Worm (Caenorhabditis elegans): ENCODE results near the gene R08A2.9.

R08A2.9 gene

DNA sequence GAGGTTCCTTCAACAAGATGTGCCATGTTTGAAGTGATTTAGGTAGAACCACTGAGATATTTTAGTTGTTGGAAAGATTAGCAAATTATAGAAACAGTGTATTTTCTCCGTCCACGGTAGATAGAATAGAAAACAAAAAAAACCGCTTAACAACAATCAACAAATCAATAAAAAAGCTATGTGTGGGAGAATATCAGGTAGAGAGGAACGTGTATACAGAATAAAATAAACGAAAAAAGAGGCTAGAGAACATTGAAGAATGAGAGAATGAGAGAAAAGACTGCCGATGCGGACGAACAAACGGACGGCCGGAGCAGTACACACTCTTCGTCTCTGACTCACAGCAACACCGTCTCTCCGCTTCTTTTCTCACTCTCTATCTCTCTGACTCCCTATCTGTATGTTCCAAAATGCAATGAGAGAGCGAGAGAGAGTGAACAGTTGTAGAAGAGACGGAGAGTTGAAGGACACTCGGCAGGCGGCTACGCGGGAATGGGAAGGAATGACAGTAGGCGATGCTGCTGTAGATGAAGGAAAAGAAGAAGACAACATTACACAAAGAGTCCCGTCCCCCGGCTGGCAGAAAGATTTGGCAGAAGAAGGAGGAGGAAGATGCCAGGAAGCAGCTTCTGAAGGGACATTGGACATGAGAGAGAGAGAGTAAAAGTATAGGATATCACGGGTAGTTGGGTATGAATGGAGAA lies 11.3 kb upstream of the R08A2.9 start, which contains the start of gene unc-112 (continued):
- no peak for TF ChIP-seq ets-5 (GFP tag; IDR thresholded peaks at IDR 0.05)
- TF ChIP-seq fkh-10 (GFP tag; optimal IDR thresholded peaks at IDR 0.05): peak; percentile 5
- TF ChIP-seq ceh-63 (GFP tag; optimal IDR thresholded peaks at IDR 0.05): no peak
- TF ChIP-seq elt-2 (tag; optimal IDR thresholded peaks at IDR 0.05): no peak
- peak; percentile 12 for TF ChIP-seq lir-3 (tag; optimal IDR thresholded peaks at IDR 0.05; ENCODE audit: poor library complexity)
- peak; percentile 57 to 65 for TF ChIP-seq lin-35 (GFP tag; optimal IDR thresholded peaks at IDR 0.05)
- no peak for TF ChIP-seq unc-30 (tag; optimal IDR thresholded peaks at IDR 0.05)
- TF ChIP-seq isw-1 (GFP tag; IDR thresholded peaks at IDR 0.05): no peak
- peak in 1 of 2 experiments; percentile 50 for TF ChIP-seq mdl-1 (tag; optimal IDR thresholded peaks at IDR 0.05)
- TF ChIP-seq C04F5.9 (tag; optimal IDR thresholded peaks at IDR 0.05): no peak
- no peak for TF ChIP-seq fkh-4 (tag; optimal IDR thresholded peaks at IDR 0.05; ENCODE audit: borderline replicate concordance)
- TF ChIP-seq unc-98 (GFP tag; IDR thresholded peaks at IDR 0.05): no peak
- TF ChIP-seq ama-1 (optimal IDR thresholded peaks at IDR 0.05): no peak
- TF ChIP-seq elt-3 (tag; optimal IDR thresholded peaks at IDR 0.05): peak in 1 of 6 experiments; percentile 6
- peak; percentile 47 for TF ChIP-seq skn-1 (tag; optimal IDR thresholded peaks at IDR 0.05)
- peak; percentile 68 for TF ChIP-seq dsc-1 (tag; optimal IDR thresholded peaks at IDR 0.05)
- TF ChIP-seq unc-130 (tag; optimal IDR thresholded peaks at IDR 0.05): peak; percentile 20
- TF ChIP-seq tlp-1 (tag; optimal IDR thresholded peaks at IDR 0.05): no peak
- TF ChIP-seq nhr-85 (tag): peak; percentile 41
- TF ChIP-seq aha-1 (tag; optimal IDR thresholded peaks at IDR 0.05): no peak
- no peak for TF ChIP-seq grh-1 (GFP tag; IDR thresholded peaks at IDR 0.05)
- no peak for TF ChIP-seq C34B4.2 (tag; optimal IDR thresholded peaks at IDR 0.05)
- TF ChIP-seq rnt-1 (tag; optimal IDR thresholded peaks at IDR 0.05): peak; percentile 64
- peak; percentile 53 for TF ChIP-seq nhr-90 (tag; optimal IDR thresholded peaks at IDR 0.05; ENCODE audit: poor library complexity)
- TF ChIP-seq xbp-1 (tag; optimal IDR thresholded peaks at IDR 0.05): peak; percentile 47
- TF ChIP-seq tbx-2 (tag; optimal IDR thresholded peaks at IDR 0.05): peak; percentile 33
- no peak for TF ChIP-seq pax-3 (tag; optimal IDR thresholded peaks at IDR 0.05)
- TF ChIP-seq nhr-47 (tag; optimal IDR thresholded peaks at IDR 0.05): no peak
- TF ChIP-seq hlh-4 (tag; optimal IDR thresholded peaks at IDR 0.05): no peak
- no peak for TF ChIP-seq vab-15 (tag; optimal IDR thresholded peaks at IDR 0.05)
- TF ChIP-seq nhr-84 (tag; optimal IDR thresholded peaks at IDR 0.05): no peak
- TF ChIP-seq ceh-88 (GFP tag; IDR thresholded peaks at IDR 0.05): no peak
- peak; percentile 85 for TF ChIP-seq nhr-71 (tag; optimal IDR thresholded peaks at IDR 0.05)
- TF ChIP-seq sox-4 (tag; optimal IDR thresholded peaks at IDR 0.05): no peak
- TF ChIP-seq F16B12.6 (tag; optimal IDR thresholded peaks at IDR 0.05): peak; percentile 18
- peak; percentile 18 for TF ChIP-seq unc-86 (tag; optimal IDR thresholded peaks at IDR 0.05)
- TF ChIP-seq lin-39 (tag; optimal IDR thresholded peaks at IDR 0.05): no peak
- TF ChIP-seq efl-1 (optimal IDR thresholded peaks at IDR 0.05): peak; percentile 67 to 75
- peak; percentile 40 to 94 for TF ChIP-seq efl-1 (GFP tag; optimal IDR thresholded peaks at IDR 0.05 in 1 of 2)
- no peak for TF ChIP-seq nhr-28 (tag; optimal IDR thresholded peaks at IDR 0.05)
- TF ChIP-seq nhr-77 (tag; optimal IDR thresholded peaks at IDR 0.05): no peak
- no peak for TF ChIP-seq efl-3 (GFP tag; optimal IDR thresholded peaks at IDR 0.05)
- TF ChIP-seq dpl-1 (GFP tag; optimal IDR thresholded peaks at IDR 0.05): peak; percentile 41 to 62 (median 44)
- TF ChIP-seq ceh-82 (tag; optimal IDR thresholded peaks at IDR 0.05): peak; percentile 33 to 45 (median 38)
- TF ChIP-seq lin-13 (GFP tag; optimal IDR thresholded peaks at IDR 0.05): peak; percentile 1
- peak; percentile 37 for TF ChIP-seq nhr-11 (tag; optimal IDR thresholded peaks at IDR 0.05)
- TF ChIP-seq alr-1 (tag; optimal IDR thresholded peaks at IDR 0.05; ENCODE audit: borderline replicate concordance): no peak
- no peak for TF ChIP-seq nhr-76 (tag; optimal IDR thresholded peaks at IDR 0.05)
- TF ChIP-seq mab-9 (GFP tag; IDR thresholded peaks at IDR 0.05): no peak
- TF ChIP-seq snu-23 (GFP tag; optimal IDR thresholded peaks at IDR 0.05): peak; percentile 84
- TF ChIP-seq jun-1 (tag; optimal IDR thresholded peaks at IDR 0.05): peak; percentile 49
- peak; percentile 74 for TF ChIP-seq swsn-7 (tag; optimal IDR thresholded peaks at IDR 0.05)

Data from whole organism, L1 larva.